Worm (Caenorhabditis elegans) whole organism, late embryonic: ENCODE measurements around the gene fbxa-82.

ENCODE experiments used
- C38D4.7 ChIP-seq: fragments of 200-800 bp; sonication (Bioruptor generic); optimal IDR thresholded peaks from 2 replicates; lab custom pipeline; 2018; ENCODE audit warnings: mild to moderate bottlenecking, missing genetic modification characterization, moderate library complexity, missing compliant biosample characterization
- K02D7.2 ChIP-seq: sonication (generic microtip); optimal IDR thresholded peaks from 2 replicates; lab custom pipeline; 2017; ENCODE audit warnings: mild to moderate bottlenecking, missing genetic modification characterization, missing compliant biosample characterization
- K09A11.1 ChIP-seq: sonication (generic microtip); optimal IDR thresholded peaks from 2 replicates; lab custom pipeline; 2017; ENCODE audit warnings: antibody characterized with exemption, mild to moderate bottlenecking, missing genetic modification characterization, missing compliant biosample characterization; ENCODE audit not compliant: insufficient read depth
- T23F11.4 ChIP-seq: fragments of 200-800 bp; sonication (Bioruptor generic); optimal IDR thresholded peaks from 2 replicates; lab custom pipeline; 2018; ENCODE audit warnings: mild to moderate bottlenecking, missing genetic modification characterization, missing compliant biosample characterization
- Y22D7AL.16 ChIP-seq: sonication (generic microtip); optimal IDR thresholded peaks from 2 replicates; lab custom pipeline; 2016; ENCODE audit warnings: missing genetic modification characterization, missing compliant biosample characterization
- ceh-18 ChIP-seq: sonication (generic microtip); optimal IDR thresholded peaks from 2 replicates; lab custom pipeline; 2016; ENCODE audit warnings: missing genetic modification characterization, missing compliant biosample characterization
- ceh-2 ChIP-seq: sonication (generic microtip); optimal IDR thresholded peaks from 2 replicates; lab custom pipeline; 2016; ENCODE audit warnings: missing genotype, missing genetic modification characterization, missing compliant biosample characterization
- ceh-22 ChIP-seq: sonication (generic microtip); optimal IDR thresholded peaks from 2 replicates; lab custom pipeline; 2017; ENCODE audit warnings: missing biosample characterization, missing genetic modification characterization
- ceh-34 ChIP-seq: sonication (generic microtip); optimal IDR thresholded peaks from 2 replicates; lab custom pipeline; 2016; ENCODE audit warnings: mild to moderate bottlenecking, missing genetic modification characterization, missing compliant biosample characterization
- ceh-6 ChIP-seq: fragments of 200-800 bp; sonication (Bioruptor generic); optimal IDR thresholded peaks from 2 replicates; lab custom pipeline; 2018; ENCODE audit warnings: mild to moderate bottlenecking, missing genetic modification characterization, missing compliant biosample characterization
- ceh-9 ChIP-seq: sonication (generic microtip); optimal IDR thresholded peaks from 2 replicates; lab custom pipeline; 2016; ENCODE audit warnings: mild to moderate bottlenecking, missing genetic modification characterization, inconsistent platforms, missing compliant biosample characterization
- che-1 ChIP-seq: sonication (generic microtip); optimal IDR thresholded peaks from 2 replicates; lab custom pipeline; 2016; ENCODE audit warnings: mild to moderate bottlenecking, missing genetic modification characterization, missing compliant biosample characterization
- dmd-4 ChIP-seq: sonication (generic microtip); optimal IDR thresholded peaks from 2 replicates; lab custom pipeline; 2016; ENCODE audit warnings: borderline replicate concordance, missing genetic modification characterization, missing compliant biosample characterization
- elt-2 ChIP-seq: sonication (generic microtip); optimal IDR thresholded peaks from 2 replicates; lab custom pipeline; 2016; ENCODE audit warnings: missing genetic modification reagents, missing genetic modification characterization, missing compliant biosample characterization
- ets-4 ChIP-seq: sonication (generic microtip); optimal IDR thresholded peaks from 2 replicates; lab custom pipeline; 2016; ENCODE audit warnings: missing genetic modification characterization, missing compliant biosample characterization
- eyg-1 ChIP-seq: sonication (generic microtip); optimal IDR thresholded peaks from 2 replicates; lab custom pipeline; 2016; ENCODE audit warnings: missing genotype, missing genetic modification characterization, missing compliant biosample characterization
- fkh-6 ChIP-seq: sonication (generic microtip); optimal IDR thresholded peaks from 2 replicates; lab custom pipeline; 2016; ENCODE audit warnings: missing genetic modification characterization, missing compliant biosample characterization
- gmeb-2 ChIP-seq: sonication (generic microtip); optimal IDR thresholded peaks from 2 replicates; lab custom pipeline; 2016; ENCODE audit warnings: missing genetic modification characterization, inconsistent platforms, missing compliant biosample characterization
- hlh-13 ChIP-seq: fragments of 200-800 bp; sonication (Bioruptor generic); optimal IDR thresholded peaks from 2 replicates; lab custom pipeline; 2018; ENCODE audit warnings: mild to moderate bottlenecking, missing genetic modification characterization, missing compliant biosample characterization
- hlh-15 ChIP-seq: sonication (generic microtip); optimal IDR thresholded peaks from 2 replicates; lab custom pipeline; 2016; ENCODE audit warnings: missing genetic modification characterization, missing compliant biosample characterization
- hlh-6 ChIP-seq: sonication (generic microtip); optimal IDR thresholded peaks from 2 replicates; lab custom pipeline; 2016; ENCODE audit warnings: missing genotype, missing genetic modification characterization, missing compliant biosample characterization
- hlh-8 ChIP-seq: sonication (generic microtip); optimal IDR thresholded peaks from 2 replicates; lab custom pipeline; 2016; ENCODE audit warnings: missing genotype, missing genetic modification characterization, missing compliant biosample characterization
- madf-2 ChIP-seq: sonication (generic microtip); optimal IDR thresholded peaks from 2 replicates; lab custom pipeline; 2017; ENCODE audit warnings: missing genetic modification characterization, missing compliant biosample characterization
- mec-3 ChIP-seq: sonication (generic microtip); optimal IDR thresholded peaks from 2 replicates; lab custom pipeline; 2016; ENCODE audit warnings: borderline replicate concordance, missing genetic modification characterization, missing compliant biosample characterization
- nfya-1 ChIP-seq: sonication (generic microtip); optimal IDR thresholded peaks from 2 replicates; lab custom pipeline; 2017; ENCODE audit warnings: missing genetic modification characterization, mild to moderate bottlenecking, missing compliant biosample characterization, antibody characterized with exemption, moderate library complexity
- nhr-232 ChIP-seq: sonication (generic microtip); optimal IDR thresholded peaks from 2 replicates; lab custom pipeline; 2016; ENCODE audit warnings: missing genetic modification characterization, missing compliant biosample characterization
- pag-3 ChIP-seq: sonication (generic microtip); optimal IDR thresholded peaks from 2 replicates; lab custom pipeline; 2016; ENCODE audit warnings: missing compliant biosample characterization, missing genetic modification characterization, borderline replicate concordance
- ref-2 ChIP-seq: sonication (generic microtip); optimal IDR thresholded peaks from 2 replicates; lab custom pipeline; 2016; ENCODE audit warnings: missing genetic modification characterization, missing compliant biosample characterization
- rnt-1 ChIP-seq: sonication (generic microtip); optimal IDR thresholded peaks from 2 replicates; lab custom pipeline; 2016; ENCODE audit warnings: missing genetic modification characterization, missing compliant biosample characterization
- sdc-2 ChIP-seq: sonication (generic microtip); optimal IDR thresholded peaks from 2 replicates; lab custom pipeline; 2016; ENCODE audit warnings: missing genotype, missing genetic modification characterization, missing compliant biosample characterization
- sox-2 ChIP-seq: fragments of 200-800 bp; sonication (Bioruptor generic); IDR thresholded peaks from 2 replicates; pipeline ENCODE4 v1.3.6; 2022; ENCODE audit warnings: missing genetic modification reagents, missing genetic modification characterization, missing compliant biosample characterization
- syd-9 ChIP-seq: sonication (generic microtip); optimal IDR thresholded peaks from 2 replicates; lab custom pipeline; 2016; ENCODE audit warnings: mild to moderate bottlenecking, missing genetic modification characterization, moderate library complexity, missing compliant biosample characterization
- tbx-2 ChIP-seq: sonication (generic microtip); optimal IDR thresholded peaks from 2 replicates; lab custom pipeline; 2016; ENCODE audit warnings: missing genetic modification characterization, missing compliant biosample characterization
- ttx-3 ChIP-seq: sonication (generic microtip); optimal IDR thresholded peaks from 2 replicates; lab custom pipeline; 2016; ENCODE audit warnings: missing genetic modification reagents, missing genetic modification characterization, missing compliant biosample characterization
- unc-42 ChIP-seq: sonication (generic microtip); optimal IDR thresholded peaks from 2 replicates; lab custom pipeline; 2016; ENCODE audit warnings: missing genotype, missing genetic modification characterization, missing compliant biosample characterization
- unc-55 ChIP-seq: sonication (generic microtip); optimal IDR thresholded peaks from 2 replicates; lab custom pipeline; 2017; ENCODE audit warnings: missing biosample characterization, missing genetic modification reagents, missing genetic modification characterization
- unc-86 ChIP-seq: sonication (generic microtip); optimal IDR thresholded peaks from 2 replicates; lab custom pipeline; 2016; ENCODE audit warnings: missing genetic modification characterization, missing compliant biosample characterization
- ztf-16 ChIP-seq: sonication (generic microtip); optimal IDR thresholded peaks from 2 replicates; lab custom pipeline; 2017; ENCODE audit warnings: missing genetic modification characterization, missing compliant biosample characterization

The fbxa-82 gene

DNA sequence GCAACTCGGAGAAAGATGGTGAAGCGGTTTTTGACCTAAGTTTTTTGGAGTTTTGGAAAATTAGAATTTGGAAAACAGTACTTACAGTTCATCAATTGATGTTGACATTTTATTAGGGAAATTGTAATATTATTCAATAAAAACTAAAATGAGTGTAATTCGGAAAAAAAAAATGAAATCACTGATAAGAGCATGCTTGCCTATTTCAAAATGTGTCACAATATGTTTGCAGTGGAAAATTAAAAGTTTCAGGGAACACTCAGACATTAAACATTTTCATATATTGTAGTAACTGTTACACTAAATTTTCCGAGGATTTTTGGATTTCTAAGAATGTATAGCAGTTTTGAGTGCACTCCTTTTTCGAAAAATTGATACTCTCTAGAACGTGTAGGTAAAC lies at the start of gene fbxa-82, which contains the start of gene C25D7.5:
Gene fbxa-82 (minus strand): TSS at position 163 of the 400 bp plus-strand sequence.
Gene C25D7.5 (plus strand): TSS at position 283 of the 400 bp plus-strand sequence.
- no peak for TF ChIP-seq unc-86 (tag; lab: Kevin White, UChicago)
- TF ChIP-seq fkh-6 (tag; lab: Kevin White, UChicago): no peak
- no peak for TF ChIP-seq K02D7.2 (tag; lab: Kevin White, UChicago)
- TF ChIP-seq nhr-232 (tag; lab: Kevin White, UChicago): no peak
- no peak for TF ChIP-seq ref-2
- no peak for TF ChIP-seq rnt-1
- TF ChIP-seq syd-9 (tag; lab: Kevin White, UChicago): no peak
- TF ChIP-seq eyg-1 (tag; lab: Kevin White, UChicago): no peak
- TF ChIP-seq ceh-22 (tag; lab: Kevin White, UChicago): no peak
- TF ChIP-seq hlh-13 (GFP tag; lab: Kevin White, UChicago): no peak
- TF ChIP-seq sdc-2 (tag; lab: Kevin White, UChicago): no peak
- TF ChIP-seq elt-2 (tag; lab: Kevin White, UChicago): no peak
- no peak for TF ChIP-seq ceh-6 (GFP tag; lab: Kevin White, UChicago)
- no peak for TF ChIP-seq sox-2 (GFP tag; lab: Robert Waterston, UW)
- TF ChIP-seq K09A11.1 (tag; lab: Kevin White, UChicago): no peak

DNA sequence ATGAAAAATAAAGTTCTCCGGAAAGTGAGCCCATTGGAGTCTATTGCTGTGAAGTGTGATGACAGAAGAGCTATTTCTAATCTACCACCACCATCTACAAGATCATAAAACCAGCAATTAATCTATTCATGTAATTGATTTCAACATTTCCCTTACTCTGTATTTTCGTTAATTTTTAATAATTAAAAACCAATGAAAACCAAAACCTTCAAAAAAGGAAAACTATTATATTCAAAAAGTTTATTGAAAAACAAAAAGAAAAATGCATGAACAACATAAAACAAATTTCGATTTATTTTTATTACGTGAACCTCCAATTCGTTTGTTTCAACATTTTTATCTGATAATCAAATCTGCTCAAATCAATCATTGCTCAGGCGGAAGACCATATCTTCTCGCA lies 47.1 kb upstream of the fbxa-82 start, which contains the start of gene C01G10.1:
Gene C01G10.1 (plus strand): TSS at position 301 of the 400 bp plus-strand sequence.
- no peak for TF ChIP-seq gmeb-2

DNA sequence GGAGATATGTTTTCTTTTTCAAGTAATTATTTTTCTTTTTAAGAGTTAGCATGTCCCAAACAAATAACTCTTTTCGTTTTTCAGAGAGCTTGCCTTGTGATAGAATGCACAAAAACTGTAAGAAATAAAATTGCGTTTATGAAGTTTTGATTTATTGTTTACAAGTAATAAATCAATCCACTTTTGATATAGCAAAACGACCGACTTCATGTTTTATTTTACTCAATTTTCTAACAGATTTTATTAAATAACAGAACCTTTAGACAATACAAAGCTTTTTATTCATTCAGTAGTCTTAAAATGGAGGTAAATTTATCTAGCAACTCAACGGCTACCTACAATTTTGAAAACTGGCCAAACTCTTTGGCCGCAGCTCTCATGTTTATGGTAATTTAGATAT lies 42.4 kb upstream of the fbxa-82 start, which contains the start of gene srx-78:
Gene srx-78 (plus strand): TSS at position 301 of the 400 bp plus-strand sequence.
- no peak for TF ChIP-seq C38D4.7
- no peak for TF ChIP-seq ceh-6 (GFP tag; lab: Kevin White, UChicago)
- no peak for TF ChIP-seq ets-4 (tag; lab: Kevin White, UChicago)
- TF ChIP-seq hlh-8 (tag; lab: Kevin White, UChicago): no peak
- TF ChIP-seq ceh-22 (tag; lab: Kevin White, UChicago): no peak
- TF ChIP-seq unc-42 (tag; lab: Kevin White, UChicago): no peak
- no peak for TF ChIP-seq nfya-1 (tag; lab: Kevin White, UChicago)
- no peak for TF ChIP-seq mec-3 (tag; lab: Kevin White, UChicago)
- no peak for TF ChIP-seq hlh-6 (tag; lab: Kevin White, UChicago)
- TF ChIP-seq Y22D7AL.16 (tag; lab: Kevin White, UChicago): no peak
- TF ChIP-seq ceh-9 (tag; lab: Kevin White, UChicago): no peak
- TF ChIP-seq pag-3: no peak

DNA sequence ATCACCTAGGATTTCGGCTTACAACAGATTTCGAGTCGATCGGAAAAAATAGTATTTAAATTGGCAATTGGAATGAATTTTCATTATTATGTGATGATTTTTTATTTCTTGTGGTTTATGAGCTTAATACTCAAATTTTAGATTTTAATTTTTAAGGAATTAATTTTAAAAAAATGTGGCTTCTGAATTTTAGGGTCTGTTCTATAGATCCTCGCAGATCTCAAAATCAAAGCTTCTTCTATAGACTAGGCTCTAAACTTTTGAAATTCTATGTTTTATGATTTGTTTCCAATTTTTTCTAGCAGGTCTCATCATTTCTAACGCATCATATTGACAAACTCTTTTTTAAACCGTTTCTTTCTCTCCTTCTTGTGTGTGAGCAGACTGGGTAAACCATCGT lies 40.3 kb upstream of the fbxa-82 start, which contains the start of gene txt-12:
Gene txt-12 (plus strand): TSS at position 301 of the 400 bp plus-strand sequence.
- TF ChIP-seq ttx-3 (tag; lab: Kevin White, UChicago) (no peak), pag-3 (no peak), madf-2 (no peak), ceh-34 (tag; lab: Kevin White, UChicago) (no peak), unc-55 (GFP tag; lab: Kevin White, UChicago) (no peak), T23F11.4 (GFP tag; lab: Kevin White, UChicago) (no peak), che-1 (tag; lab: Kevin White, UChicago) (no peak), ceh-2 (tag; lab: Kevin White, UChicago) (no peak), dmd-4 (no peak), ztf-16 (no peak), tbx-2 (no peak), ceh-18 (tag; lab: Kevin White, UChicago) (no peak), hlh-15 (tag; lab: Kevin White, UChicago) (no peak), K02D7.2 (tag; lab: Kevin White, UChicago) (no peak), hlh-6 (tag; lab: Kevin White, UChicago) (no peak), sdc-2 (tag; lab: Kevin White, UChicago) (no peak)
